Worm (Caenorhabditis elegans): ENCODE measurements around the gene srh-18.

DNA sequence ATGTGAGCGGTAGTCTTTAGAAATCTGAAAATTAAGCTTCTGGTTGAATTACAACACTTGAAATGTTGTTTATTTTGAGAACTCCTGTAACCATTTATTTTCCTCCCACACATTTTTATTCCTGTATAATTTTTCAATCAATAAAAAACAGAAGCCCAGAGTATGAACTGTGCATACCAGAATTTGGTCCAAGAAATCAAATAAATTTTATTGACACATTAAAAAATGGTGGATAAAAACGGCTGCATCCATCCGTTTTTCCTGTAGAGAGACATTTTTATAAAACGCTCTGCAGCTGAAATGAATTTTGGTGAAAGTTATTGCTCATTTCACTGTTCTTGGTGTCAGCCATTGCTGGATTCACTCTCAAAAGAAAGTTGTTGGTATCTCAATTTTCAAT lies 21.0 kb upstream of the srh-18 start, which contains the start of gene C26E1.1:
- TF ChIP-seq dmd-9 (GFP tag; IDR thresholded peaks at IDR 0.05) (no peak), lin-15B (tag; optimal IDR thresholded peaks at IDR 0.05) (no peak), hlh-30 (tag; optimal IDR thresholded peaks at IDR 0.05; ENCODE audit: insufficient read depth) (no peak)
